Fruit fly (Drosophila melanogaster) whole organism, embryonic: ENCODE measurements around the gene CG3348.

ENCODE experiments used
- Abd-B ChIP-seq: fragments of 200-800 bp; sonication (Bioruptor generic); optimal IDR thresholded peaks from 2 replicates; lab custom pipeline; 2018; ENCODE audit warnings: missing biosample characterization, mild to moderate bottlenecking, missing genetic modification characterization, moderate library complexity
- Aef1 ChIP-seq: fragments of 200-800 bp; sonication (Bioruptor generic); IDR thresholded peaks from 3 replicates; pipeline ENCODE4 v1.3.6; 2022; ENCODE audit warnings: missing biosample characterization, missing genetic modification characterization
- Awh ChIP-seq: fragments of 200-800 bp; sonication (Bioruptor generic); IDR thresholded peaks from 2 replicates; pipeline ENCODE4, ENCODE4 v1.3.6; 2022; ENCODE audit warnings: missing biosample characterization, missing genetic modification characterization
- BEAF-32 ChIP-seq: fragments of 200-800 bp; sonication (Bioruptor generic); optimal IDR thresholded peaks from 3 replicates; lab custom pipeline; 2017; ENCODE audit warnings: missing biosample characterization, missing genetic modification characterization, mild to moderate bottlenecking, moderate library complexity, missing genetic modification reagents
- CG10267 ChIP-seq: fragments of 200-800 bp; sonication (Bioruptor generic); optimal IDR thresholded peaks from 2 replicates; lab custom pipeline; 2018; ENCODE audit warnings: missing biosample characterization, mild to moderate bottlenecking, missing genetic modification characterization, moderate library complexity
- CG11247 ChIP-seq: fragments of 200-800 bp; sonication (Bioruptor generic); IDR thresholded peaks from 2 replicates; pipeline ENCODE4 v1.3.6; 2022; ENCODE audit warnings: missing biosample characterization, missing genetic modification characterization
- CG11398 ChIP-seq: fragments of 200-800 bp; sonication (Bioruptor generic); optimal IDR thresholded peaks from 2 replicates; lab custom pipeline; 2016; ENCODE audit warnings: missing biosample characterization, missing genetic modification characterization
- CG12155 ChIP-seq: fragments of 200-800 bp; sonication (Bioruptor generic); optimal IDR thresholded peaks from 3 replicates; lab custom pipeline; 2016; ENCODE audit warnings: missing biosample characterization, missing genetic modification characterization
- CG15514 ChIP-seq: fragments of 200-800 bp; sonication (Bioruptor generic); optimal IDR thresholded peaks from 3 replicates; lab custom pipeline; 2017; ENCODE audit warnings: missing biosample characterization, missing genetic modification characterization, mild to moderate bottlenecking, moderate library complexity, missing genetic modification reagents
- CG2202 ChIP-seq: fragments of 200-800 bp; sonication (Bioruptor generic); optimal IDR thresholded peaks from 2 replicates; lab custom pipeline; 2018; ENCODE audit warnings: missing biosample characterization, mild to moderate bottlenecking, missing genetic modification characterization
- CG2678 ChIP-seq: fragments of 200-800 bp; sonication (Bioruptor generic); optimal IDR thresholded peaks from 3 replicates; lab custom pipeline; 2019; ENCODE audit warnings: missing biosample characterization, mild to moderate bottlenecking, missing genetic modification characterization, moderate library complexity
- CG3163 ChIP-seq: fragments of 200-800 bp; sonication (Bioruptor generic); optimal IDR thresholded peaks from 3 replicates; lab custom pipeline; 2016; ENCODE audit warnings: missing biosample characterization, missing genetic modification characterization
- CG34422 ChIP-seq: fragments of 200-800 bp; sonication (Bioruptor generic); IDR thresholded peaks from 3 replicates; pipeline ENCODE4 v1.3.6; 2022; ENCODE audit warnings: missing biosample characterization, missing genetic modification characterization
- CG3847 ChIP-seq: fragments of 200-800 bp; sonication (Bioruptor generic); IDR thresholded peaks from 2 replicates; pipeline ENCODE4 v1.3.6; 2022; ENCODE audit warnings: missing biosample characterization, missing genetic modification characterization
- CG4424 ChIP-seq: fragments of 200-800 bp; sonication (Bioruptor generic); optimal IDR thresholded peaks from 3 replicates; lab custom pipeline; 2016; ENCODE audit warnings: missing biosample characterization, missing genetic modification characterization
- CG4730 ChIP-seq: fragments of 200-800 bp; sonication (Bioruptor generic); IDR thresholded peaks from 2 replicates; pipeline ENCODE4 v1.3.6; 2022; ENCODE audit warnings: missing biosample characterization, missing genetic modification characterization
- CG4820 ChIP-seq: fragments of 200-800 bp; sonication (Bioruptor generic); optimal IDR thresholded peaks from 3 replicates; lab custom pipeline; 2016; ENCODE audit warnings: missing biosample characterization, missing genetic modification characterization
- CG4854 ChIP-seq: fragments of 200-800 bp; sonication (Bioruptor generic); optimal IDR thresholded peaks from 2 replicates; lab custom pipeline; 2016; ENCODE audit warnings: missing biosample characterization, missing genetic modification characterization, inconsistent platforms
- CG6765 ChIP-seq: fragments of 200-800 bp; sonication (Bioruptor generic); optimal IDR thresholded peaks from 3 replicates; lab custom pipeline; 2017; ENCODE audit warnings: missing biosample characterization, mild to moderate bottlenecking, missing genetic modification characterization
- CG7987 ChIP-seq: fragments of 200-800 bp; sonication (Bioruptor generic); optimal IDR thresholded peaks from 2 replicates; lab custom pipeline; 2018; ENCODE audit warnings: missing biosample characterization, mild to moderate bottlenecking, missing genetic modification characterization, moderate library complexity
- CTCF ChIP-seq: fragments of 200-800 bp; sonication (Bioruptor generic); optimal IDR thresholded peaks from 2 replicates; lab custom pipeline; 2017; ENCODE audit warnings: missing biosample characterization, mild to moderate bottlenecking, missing genetic modification characterization, moderate library complexity
- ERR ChIP-seq: fragments of 200-800 bp; sonication (Bioruptor generic); optimal IDR thresholded peaks from 2 replicates; lab custom pipeline; 2016; ENCODE audit warnings: missing biosample characterization, missing genetic modification characterization
- Gsc ChIP-seq: fragments of 200-800 bp; sonication (Bioruptor generic); IDR thresholded peaks from 2 replicates; pipeline ENCODE4 v1.3.6; 2022; ENCODE audit warnings: missing biosample characterization, missing genetic modification characterization
- HLHmδ ChIP-seq: fragments of 200-800 bp; sonication (Bioruptor generic); optimal IDR thresholded peaks from 2 replicates; lab custom pipeline; 2018; ENCODE audit warnings: missing biosample characterization, mild to moderate bottlenecking, missing genetic modification characterization, moderate library complexity
- HmgZ ChIP-seq: fragments of 200-800 bp; sonication (Bioruptor generic); optimal IDR thresholded peaks from 2 replicates; lab custom pipeline; 2018; ENCODE audit warnings: missing biosample characterization, mild to moderate bottlenecking, missing genetic modification characterization
- Myb ChIP-seq: fragments of 200-800 bp; sonication (Bioruptor generic); optimal IDR thresholded peaks from 2 replicates; lab custom pipeline; 2016; ENCODE audit warnings: missing biosample characterization, missing genetic modification characterization
- Pdp1 ChIP-seq, 2 experiments: fragments of 200-800 bp; sonication (Bioruptor generic); optimal IDR thresholded peaks; 3 replicates each; lab custom pipeline; 2016; ENCODE audit warnings: missing biosample characterization in 2 of 2, missing genetic modification characterization in 2 of 2, mild to moderate bottlenecking in 1 of 2, moderate library complexity in 1 of 2
- Rfx ChIP-seq: fragments of 200-800 bp; sonication (Bioruptor generic); IDR thresholded peaks from 2 replicates; pipeline ENCODE4 v1.3.6; 2022; ENCODE audit warnings: missing biosample characterization, missing genetic modification characterization
- btn ChIP-seq: fragments of 200-800 bp; sonication (Bioruptor generic); optimal IDR thresholded peaks from 2 replicates; lab custom pipeline; 2016; ENCODE audit warnings: missing biosample characterization, missing genetic modification characterization
- cad ChIP-seq: fragments of >200 bp; optimal IDR thresholded peaks from 2 replicates; lab custom pipeline; 2017; ENCODE audit warnings: missing biosample characterization, missing genetic modification characterization
- cas ChIP-seq: fragments of 200-800 bp; sonication (Bioruptor generic); IDR thresholded peaks from 2 replicates; pipeline ENCODE4 v1.3.6; 2022; ENCODE audit warnings: missing biosample characterization, missing genetic modification characterization
- crp ChIP-seq, 2 experiments: fragments of 200-800 bp; sonication (Bioruptor generic); optimal IDR thresholded peaks; 2 replicates in 1 of 2; 3 replicates in 1 of 2; lab custom pipeline; 2017; ENCODE audit warnings: missing biosample characterization in 2 of 2, missing genetic modification characterization in 2 of 2, mild to moderate bottlenecking in 1 of 2, moderate library complexity in 1 of 2
- gsb-n ChIP-seq: fragments of 200-800 bp; sonication (Bioruptor generic); optimal IDR thresholded peaks from 3 replicates; lab custom pipeline; 2018; ENCODE audit warnings: missing biosample characterization, mild to moderate bottlenecking, missing genetic modification characterization
- kah ChIP-seq: fragments of 200-800 bp; sonication (Bioruptor generic); optimal IDR thresholded peaks from 2 replicates; lab custom pipeline; 2018; ENCODE audit warnings: missing biosample characterization, mild to moderate bottlenecking, missing genetic modification characterization
- ken ChIP-seq: fragments of 200-800 bp; sonication (Bioruptor generic); IDR thresholded peaks from 3 replicates; pipeline ENCODE4 v1.3.6; 2022; ENCODE audit warnings: missing biosample characterization, missing genetic modification characterization
- lmd ChIP-seq: fragments of 200-800 bp; sonication (Bioruptor generic); IDR thresholded peaks from 2 replicates; pipeline ENCODE4 v1.3.6; 2022; ENCODE audit warnings: missing biosample characterization, missing genetic modification characterization
- nau ChIP-seq: fragments of 200-800 bp; sonication (Bioruptor generic); optimal IDR thresholded peaks from 3 replicates; lab custom pipeline; 2017; ENCODE audit warnings: missing biosample characterization, mild to moderate bottlenecking, missing genetic modification characterization, missing genetic modification reagents
- nom ChIP-seq: fragments of 200-800 bp; sonication (Bioruptor generic); optimal IDR thresholded peaks from 2 replicates; lab custom pipeline; 2017; ENCODE audit warnings: missing biosample characterization, missing genetic modification characterization, mild to moderate bottlenecking, moderate library complexity, missing genetic modification reagents
- phol ChIP-seq: fragments of 200-800 bp; sonication (Bioruptor generic); optimal IDR thresholded peaks from 3 replicates; lab custom pipeline; 2018; ENCODE audit warnings: missing biosample characterization, mild to moderate bottlenecking, missing genetic modification characterization, moderate library complexity
- psq ChIP-seq: fragments of 200-800 bp; sonication (Bioruptor generic); optimal IDR thresholded peaks from 2 replicates; lab custom pipeline; 2017; ENCODE audit warnings: missing biosample characterization, missing genetic modification characterization
- ranshi ChIP-seq: fragments of 200-800 bp; sonication (Bioruptor generic); IDR thresholded peaks from 2 replicates; pipeline ENCODE4 v1.3.6; 2022; ENCODE audit warnings: missing biosample characterization, missing genetic modification characterization
- row ChIP-seq: fragments of 200-800 bp; sonication (Bioruptor generic); IDR thresholded peaks from 3 replicates; pipeline ENCODE4 v1.3.6; 2022; ENCODE audit warnings: missing biosample characterization, missing genetic modification characterization
- sc ChIP-seq, 3 experiments: fragments of >200 bp in 2 of 3; fragments of 200-800 bp in 1 of 3; sonication (Bioruptor generic) in 1 of 3; optimal IDR thresholded peaks; 2 replicates in 2 of 3; 3 replicates in 1 of 3; lab custom pipeline; 2017; ENCODE audit warnings: mild to moderate bottlenecking in 1 of 3, missing biosample characterization in 1 of 3, missing genetic modification characterization in 1 of 3, missing genetic modification reagents in 1 of 3
- sim ChIP-seq: fragments of 200-800 bp; sonication (Bioruptor generic); IDR thresholded peaks from 2 replicates; pipeline ENCODE4 v1.3.6; 2022; ENCODE audit warnings: missing biosample characterization, missing genetic modification characterization
- slbo ChIP-seq: fragments of 200-800 bp; sonication (Bioruptor generic); IDR thresholded peaks from 2 replicates; pipeline ENCODE4 v1.3.6; 2022; ENCODE audit warnings: missing biosample characterization, missing genetic modification characterization
- sr ChIP-seq: fragments of 200-800 bp; sonication (Bioruptor generic); IDR thresholded peaks from 3 replicates; pipeline ENCODE4 v1.3.6; 2022; ENCODE audit warnings: missing biosample characterization, missing genetic modification characterization
- sug ChIP-seq: fragments of 200-800 bp; optimal IDR thresholded peaks from 2 replicates; lab custom pipeline; 2019; ENCODE audit warnings: missing biosample characterization, mild to moderate bottlenecking, missing genetic modification characterization, moderate library complexity
- tio ChIP-seq: fragments of 200-800 bp; sonication (Bioruptor generic); optimal IDR thresholded peaks from 2 replicates; lab custom pipeline; 2017; ENCODE audit warnings: missing biosample characterization, missing genetic modification characterization, inconsistent platforms
- zen ChIP-seq: fragments of 200-800 bp; sonication (Bioruptor generic); optimal IDR thresholded peaks from 3 replicates; lab custom pipeline; 2018; ENCODE audit warnings: missing biosample characterization, mild to moderate bottlenecking, missing genetic modification characterization, moderate library complexity

CG3348 gene

DNA sequence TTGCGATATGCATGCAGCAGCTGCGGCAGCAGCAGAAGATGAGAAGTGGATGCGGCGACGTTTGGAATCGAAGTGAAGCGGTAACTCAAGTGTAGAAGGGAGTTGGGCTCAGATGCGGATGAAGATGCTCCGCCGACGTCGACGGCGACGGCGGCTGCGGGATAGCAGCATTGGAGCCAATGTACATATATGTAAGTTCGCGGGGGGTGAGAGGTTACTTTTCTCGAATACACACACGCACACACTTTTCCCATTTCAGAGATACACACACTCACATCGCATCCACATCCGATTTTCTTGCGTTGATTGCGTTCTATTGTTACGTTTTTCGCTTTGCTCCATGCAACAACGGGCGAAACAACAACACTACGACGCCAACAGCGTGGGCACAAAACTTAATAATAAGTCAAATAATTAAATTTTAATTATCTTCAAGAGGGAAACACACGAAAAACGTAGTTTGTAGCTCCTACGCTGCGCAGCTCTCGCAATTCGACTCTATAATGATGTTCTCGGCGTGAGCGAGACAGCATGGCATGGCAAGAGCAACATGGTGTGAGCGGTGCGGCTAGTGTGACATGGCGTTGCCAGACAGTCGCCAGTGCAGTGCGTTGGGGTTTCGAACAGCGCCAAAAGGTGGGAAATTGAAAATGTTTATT is 47.1 kb downstream of the CG3348 start, which contains the start of gene CG18766 (continued):
- TF ChIP-seq ERR (GFP tag; lab: Kevin White, UChicago) (peak; percentile 45), sr (GFP tag; lab: Robert Waterston, UW) (0 out of 3 replicates have a peak, but pooled peaks have one; percentile 44), kah (GFP tag; lab: Kevin White, UChicago) (peak; percentile 42), tio (GFP tag; lab: Kevin White, UChicago) (no peak), btn (GFP tag; lab: Kevin White, UChicago) (no peak), cas (0 out of 2 replicates have a peak, but pooled peaks have one; percentile 22), CG4730 (GFP tag; lab: Robert Waterston, UW) (no peak), psq (GFP tag; lab: Kevin White, UChicago) (no peak), Awh (GFP tag; lab: Robert Waterston, UW) (0 out of 2 replicates have a peak, but pooled peaks have one; percentile 24), gsb-n (peak; percentile 5), CG3163 (GFP tag; lab: Kevin White, UChicago) (no peak), Myb (GFP tag; lab: Kevin White, UChicago) (peak; percentile 77), Pdp1 (GFP tag; optimal IDR thresholded peaks at IDR 0.05; lab: Kevin White, UChicago) (peak in 1 of 2 experiments; percentile 57), CG10267 (peak; percentile 12), phol (tag; lab: Kevin White, UChicago) (peak; percentile 40), CG3847 (GFP tag; lab: Robert Waterston, UW) (peak; percentile 69), Gsc (no peak), slbo (GFP tag; lab: Robert Waterston, UW) (peak; percentile 61), nom (peak; percentile 71), lmd (peak; percentile 34; the same call in 1 of the 2 replicates), CG4820 (GFP tag; lab: Kevin White, UChicago) (peak; percentile 4), ranshi (GFP tag; lab: Robert Waterston, UW) (no peak), nau (no peak), CG2202 (tag; lab: Kevin White, UChicago) (no peak), crp (GFP tag; optimal IDR thresholded peaks at IDR 0.05; lab: Kevin White, UChicago) (peak in 1 of 2 experiments; percentile 20), ken (0 out of 3 replicates have a peak, but pooled peaks have one; percentile 19), Aef1 (GFP tag; lab: Robert Waterston, UW) (0 out of 3 replicates have a peak, but pooled peaks have one; percentile 21), sug (tag; lab: Kevin White, UChicago) (peak; percentile 99), CG4424 (GFP tag; lab: Kevin White, UChicago) (peak; percentile 60), row (peak; percentile 55; the same call in 2 of the 3 replicates), CG12155 (no peak), sc (optimal IDR thresholded peaks at IDR 0.05; lab: Kevin White, UChicago) (no peak), sc (GFP tag; optimal IDR thresholded peaks at IDR 0.05; lab: Kevin White, UChicago) (no peak), CG2678 (tag; lab: Kevin White, UChicago) (no peak), CG11398 (GFP tag; lab: Kevin White, UChicago) (no peak), CG15514 (GFP tag; lab: Kevin White, UChicago) (peak; percentile 64), CG34422 (GFP tag; lab: Robert Waterston, UW) (peak; percentile 58; the same call in 1 of the 3 replicates), BEAF-32 (GFP tag; lab: Kevin White, UChicago) (peak; percentile 41), CG4854 (GFP tag; lab: Kevin White, UChicago) (no peak), CG6765 (no peak), CG11247 (no peak), CTCF (peak; percentile 73), CG7987 (GFP tag; lab: Kevin White, UChicago) (peak; percentile 6), Rfx (GFP tag; lab: Robert Waterston, UW) (peak; percentile 45; the same call in 1 of the 2 replicates), cad (GFP tag; lab: Kevin White, UChicago) (no peak), HmgZ (peak; percentile 88), sim (GFP tag; lab: Robert Waterston, UW) (no peak), zen (tag; lab: Kevin White, UChicago) (peak; percentile 55), HLHmδ (GFP tag; lab: Kevin White, UChicago) (peak; percentile 65), Abd-B (GFP tag; lab: Kevin White, UChicago) (peak; percentile 24)
